Fruit fly (Drosophila melanogaster): ENCODE data around the gene CG7896.

DNA sequence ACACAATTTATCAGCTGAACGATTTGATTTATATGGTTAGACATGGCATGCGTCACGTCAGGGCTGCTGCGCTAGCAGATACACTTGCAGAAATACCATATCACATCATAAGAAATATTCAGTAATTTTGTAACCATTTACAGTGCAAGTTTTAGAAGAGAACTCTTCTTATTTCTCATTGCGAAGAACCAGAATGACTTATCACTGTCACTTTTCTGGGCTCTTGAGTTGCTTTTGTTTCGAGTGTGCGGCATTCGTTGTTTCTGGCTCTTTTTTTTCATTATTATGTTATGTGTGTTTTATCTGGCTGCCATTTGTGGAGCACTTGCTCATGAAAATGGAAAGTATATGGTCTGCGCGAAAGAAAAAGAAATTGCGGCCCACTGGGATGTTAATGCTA is 1.2 kb upstream of the CG7896 start:
- no peak for TF ChIP-seq CG9948 (tag; optimal IDR thresholded peaks at IDR 0.05)
- no peak for TF ChIP-seq Pif1A (GFP tag; optimal IDR thresholded peaks at IDR 0.05)

Measured in whole organism, pupa.